Worm (Caenorhabditis elegans) whole organism, late embryonic: ENCODE data around the gene F59C12.3.

ENCODE experiments used
- C08G9.2 ChIP-seq: sonication (generic microtip); optimal IDR thresholded peaks from 2 replicates; lab custom pipeline; 2016; ENCODE audit warnings: mild to moderate bottlenecking, missing genetic modification characterization, moderate library complexity, missing compliant biosample characterization
- K09A11.1 ChIP-seq: sonication (generic microtip); optimal IDR thresholded peaks from 2 replicates; lab custom pipeline; 2017; ENCODE audit warnings: antibody characterized with exemption, mild to moderate bottlenecking, missing genetic modification characterization, missing compliant biosample characterization; ENCODE audit not compliant: insufficient read depth
- T23F11.4 ChIP-seq: fragments of 200-800 bp; sonication (Bioruptor generic); optimal IDR thresholded peaks from 2 replicates; lab custom pipeline; 2018; ENCODE audit warnings: mild to moderate bottlenecking, missing genetic modification characterization, missing compliant biosample characterization
- ceh-19 ChIP-seq: fragments of 200-800 bp; sonication (Bioruptor generic); optimal IDR thresholded peaks from 2 replicates; lab custom pipeline; 2018; ENCODE audit warnings: mild to moderate bottlenecking, missing genetic modification characterization, missing compliant biosample characterization
- ceh-22 ChIP-seq: sonication (generic microtip); optimal IDR thresholded peaks from 2 replicates; lab custom pipeline; 2017; ENCODE audit warnings: missing biosample characterization, missing genetic modification characterization
- ceh-24 ChIP-seq: sonication (generic microtip); optimal IDR thresholded peaks from 2 replicates; lab custom pipeline; 2016; ENCODE audit warnings: mild to moderate bottlenecking, missing genetic modification characterization, missing compliant biosample characterization
- ceh-31 ChIP-seq: sonication (generic microtip); optimal IDR thresholded peaks from 2 replicates; lab custom pipeline; 2016; ENCODE audit warnings: missing genetic modification characterization, missing compliant biosample characterization
- ceh-45 ChIP-seq: fragments of 200-800 bp; sonication (Bioruptor generic); IDR thresholded peaks from 2 replicates; pipeline ENCODE4 v1.3.6; 2022; ENCODE audit warnings: missing genetic modification reagents, missing genetic modification characterization, missing compliant biosample characterization
- ceh-48 ChIP-seq: sonication (generic microtip); optimal IDR thresholded peaks from 2 replicates; lab custom pipeline; 2016; ENCODE audit warnings: missing genetic modification characterization, inconsistent platforms, missing compliant biosample characterization
- ceh-6 ChIP-seq: fragments of 200-800 bp; sonication (Bioruptor generic); optimal IDR thresholded peaks from 2 replicates; lab custom pipeline; 2018; ENCODE audit warnings: mild to moderate bottlenecking, missing genetic modification characterization, missing compliant biosample characterization
- ceh-9 ChIP-seq: sonication (generic microtip); optimal IDR thresholded peaks from 2 replicates; lab custom pipeline; 2016; ENCODE audit warnings: mild to moderate bottlenecking, missing genetic modification characterization, inconsistent platforms, missing compliant biosample characterization
- che-1 ChIP-seq: sonication (generic microtip); optimal IDR thresholded peaks from 2 replicates; lab custom pipeline; 2016; ENCODE audit warnings: mild to moderate bottlenecking, missing genetic modification characterization, missing compliant biosample characterization
- dve-1 ChIP-seq: sonication (generic microtip); optimal IDR thresholded peaks from 2 replicates; lab custom pipeline; 2017; ENCODE audit warnings: antibody characterized with exemption, mild to moderate bottlenecking, missing genetic modification characterization, missing compliant biosample characterization
- elt-2 ChIP-seq: sonication (generic microtip); optimal IDR thresholded peaks from 2 replicates; lab custom pipeline; 2016; ENCODE audit warnings: missing genetic modification reagents, missing genetic modification characterization, missing compliant biosample characterization
- elt-4 ChIP-seq: sonication (generic microtip); optimal IDR thresholded peaks from 2 replicates; lab custom pipeline; 2016; ENCODE audit warnings: missing genetic modification characterization, missing compliant biosample characterization
- ets-4 ChIP-seq: sonication (generic microtip); optimal IDR thresholded peaks from 2 replicates; lab custom pipeline; 2016; ENCODE audit warnings: missing genetic modification characterization, missing compliant biosample characterization
- eyg-1 ChIP-seq: sonication (generic microtip); optimal IDR thresholded peaks from 2 replicates; lab custom pipeline; 2016; ENCODE audit warnings: missing genotype, missing genetic modification characterization, missing compliant biosample characterization
- fax-1 ChIP-seq: sonication (generic microtip); optimal IDR thresholded peaks from 2 replicates; lab custom pipeline; 2016; ENCODE audit warnings: missing genotype, missing genetic modification characterization, missing compliant biosample characterization
- fkh-10 ChIP-seq: fragments of 150-350 bp; optimal IDR thresholded peaks from 2 replicates; lab custom pipeline; 2014; ENCODE audit warnings: missing biosample characterization, missing genetic modification reagents, missing genetic modification characterization
- fkh-6 ChIP-seq: sonication (generic microtip); optimal IDR thresholded peaks from 2 replicates; lab custom pipeline; 2016; ENCODE audit warnings: missing genetic modification characterization, missing compliant biosample characterization
- gmeb-2 ChIP-seq: sonication (generic microtip); optimal IDR thresholded peaks from 2 replicates; lab custom pipeline; 2016; ENCODE audit warnings: missing genetic modification characterization, inconsistent platforms, missing compliant biosample characterization
- hlh-13 ChIP-seq: fragments of 200-800 bp; sonication (Bioruptor generic); optimal IDR thresholded peaks from 2 replicates; lab custom pipeline; 2018; ENCODE audit warnings: mild to moderate bottlenecking, missing genetic modification characterization, missing compliant biosample characterization
- hlh-15 ChIP-seq: sonication (generic microtip); optimal IDR thresholded peaks from 2 replicates; lab custom pipeline; 2016; ENCODE audit warnings: missing genetic modification characterization, missing compliant biosample characterization
- hlh-30 ChIP-seq: sonication (generic microtip); optimal IDR thresholded peaks from 2 replicates; lab custom pipeline; 2017; ENCODE audit warnings: antibody characterized with exemption, missing genetic modification characterization, missing compliant biosample characterization; ENCODE audit not compliant: insufficient read depth
- hlh-6 ChIP-seq: sonication (generic microtip); optimal IDR thresholded peaks from 2 replicates; lab custom pipeline; 2016; ENCODE audit warnings: missing genotype, missing genetic modification characterization, missing compliant biosample characterization
- hlh-8 ChIP-seq: sonication (generic microtip); optimal IDR thresholded peaks from 2 replicates; lab custom pipeline; 2016; ENCODE audit warnings: missing genotype, missing genetic modification characterization, missing compliant biosample characterization
- lim-6 ChIP-seq: sonication (generic microtip); optimal IDR thresholded peaks from 2 replicates; lab custom pipeline; 2016; ENCODE audit warnings: missing genetic modification characterization, missing compliant biosample characterization
- lin-11 ChIP-seq: fragments of 200-800 bp; sonication (Bioruptor generic); optimal IDR thresholded peaks from 2 replicates; lab custom pipeline; 2018; ENCODE audit warnings: mild to moderate bottlenecking, missing genetic modification characterization, missing compliant biosample characterization
- madf-2 ChIP-seq: sonication (generic microtip); optimal IDR thresholded peaks from 2 replicates; lab custom pipeline; 2017; ENCODE audit warnings: missing genetic modification characterization, missing compliant biosample characterization
- mec-3 ChIP-seq: sonication (generic microtip); optimal IDR thresholded peaks from 2 replicates; lab custom pipeline; 2016; ENCODE audit warnings: borderline replicate concordance, missing genetic modification characterization, missing compliant biosample characterization
- nhr-11 ChIP-seq: fragments of 150-350 bp; optimal IDR thresholded peaks from 2 replicates; lab custom pipeline; 2014; ENCODE audit warnings: missing biosample characterization, missing genetic modification characterization
- odd-2 ChIP-seq: sonication (generic microtip); optimal IDR thresholded peaks from 2 replicates; lab custom pipeline; 2017; ENCODE audit warnings: antibody characterized with exemption, mild to moderate bottlenecking, missing genetic modification characterization, missing compliant biosample characterization
- pag-3 ChIP-seq: sonication (generic microtip); optimal IDR thresholded peaks from 2 replicates; lab custom pipeline; 2016; ENCODE audit warnings: missing compliant biosample characterization, missing genetic modification characterization, borderline replicate concordance
- pat-9 ChIP-seq: fragments of 200-800 bp; sonication (Bioruptor generic); optimal IDR thresholded peaks from 2 replicates; lab custom pipeline; 2018; ENCODE audit warnings: mild to moderate bottlenecking, missing genetic modification characterization, moderate library complexity, missing compliant biosample characterization
- pha-2 ChIP-seq: sonication (generic microtip); optimal IDR thresholded peaks from 2 replicates; lab custom pipeline; 2017; ENCODE audit warnings: mild to moderate bottlenecking, missing genetic modification characterization, missing compliant biosample characterization
- pha-4 ChIP-seq: fragments of 150-350 bp; optimal IDR thresholded peaks from 2 replicates; lab custom pipeline; 2018; ENCODE audit warnings: missing biosample characterization, missing genetic modification reagents, missing genetic modification characterization
- pqm-1 ChIP-seq: sonication (generic microtip); optimal IDR thresholded peaks from 2 replicates; lab custom pipeline; 2016; ENCODE audit warnings: missing genetic modification characterization, missing compliant biosample characterization
- ref-2 ChIP-seq: sonication (generic microtip); optimal IDR thresholded peaks from 2 replicates; lab custom pipeline; 2016; ENCODE audit warnings: missing genetic modification characterization, missing compliant biosample characterization
- rnt-1 ChIP-seq: sonication (generic microtip); optimal IDR thresholded peaks from 2 replicates; lab custom pipeline; 2016; ENCODE audit warnings: missing genetic modification characterization, missing compliant biosample characterization
- sdc-2 ChIP-seq: sonication (generic microtip); optimal IDR thresholded peaks from 2 replicates; lab custom pipeline; 2016; ENCODE audit warnings: missing genotype, missing genetic modification characterization, missing compliant biosample characterization
- sox-2 ChIP-seq: fragments of 200-800 bp; sonication (Bioruptor generic); IDR thresholded peaks from 2 replicates; pipeline ENCODE4 v1.3.6; 2022; ENCODE audit warnings: missing genetic modification reagents, missing genetic modification characterization, missing compliant biosample characterization
- sox-4 ChIP-seq: sonication (generic microtip); optimal IDR thresholded peaks from 2 replicates; lab custom pipeline; 2017; ENCODE audit warnings: mild to moderate bottlenecking, missing genetic modification characterization, inconsistent platforms, missing compliant biosample characterization
- syd-9 ChIP-seq: sonication (generic microtip); optimal IDR thresholded peaks from 2 replicates; lab custom pipeline; 2016; ENCODE audit warnings: mild to moderate bottlenecking, missing genetic modification characterization, moderate library complexity, missing compliant biosample characterization
- tbx-2 ChIP-seq: sonication (generic microtip); optimal IDR thresholded peaks from 2 replicates; lab custom pipeline; 2016; ENCODE audit warnings: missing genetic modification characterization, missing compliant biosample characterization
- tbx-7 ChIP-seq: sonication (generic microtip); optimal IDR thresholded peaks from 2 replicates; lab custom pipeline; 2016; ENCODE audit warnings: missing genotype, missing genetic modification characterization, missing compliant biosample characterization
- ttx-3 ChIP-seq: sonication (generic microtip); optimal IDR thresholded peaks from 2 replicates; lab custom pipeline; 2016; ENCODE audit warnings: missing genetic modification reagents, missing genetic modification characterization, missing compliant biosample characterization
- unc-3 ChIP-seq, 2 experiments: fragments of 200-800 bp in 1 of 2; sonication (Bioruptor generic) in 1 of 2; sonication (generic microtip) in 1 of 2; conservative IDR thresholded peaks in 1 of 2; optimal IDR thresholded peaks in 1 of 2; 2 replicates each; pipeline versions ENCODE4 v1.3.6 to Lab custom; 2016 to 2022; ENCODE audit warnings: missing compliant biosample characterization in 2 of 2, missing genetic modification characterization in 2 of 2, missing genetic modification reagents in 1 of 2
- unc-42 ChIP-seq: sonication (generic microtip); optimal IDR thresholded peaks from 2 replicates; lab custom pipeline; 2016; ENCODE audit warnings: missing genotype, missing genetic modification characterization, missing compliant biosample characterization
- unc-55 ChIP-seq: sonication (generic microtip); optimal IDR thresholded peaks from 2 replicates; lab custom pipeline; 2017; ENCODE audit warnings: missing biosample characterization, missing genetic modification reagents, missing genetic modification characterization
- zip-5 ChIP-seq: sonication (generic microtip); optimal IDR thresholded peaks from 2 replicates; lab custom pipeline; 2016; ENCODE audit warnings: missing genetic modification characterization, missing compliant biosample characterization
- ztf-16 ChIP-seq: sonication (generic microtip); optimal IDR thresholded peaks from 2 replicates; lab custom pipeline; 2017; ENCODE audit warnings: missing genetic modification characterization, missing compliant biosample characterization

Gene F59C12.3

ce11 chrX:16612293-16612946 lies 3.1 kb upstream of the F59C12.3 start:
- TF ChIP-seq rnt-1 (tag; lab: Kevin White, UChicago) (peak; percentile 100), K09A11.1 (tag; lab: Kevin White, UChicago) (no peak), ceh-6 (GFP tag; lab: Kevin White, UChicago) (peak; percentile 61), pha-4 (no peak), ttx-3 (tag; lab: Kevin White, UChicago) (no peak), fkh-6 (tag; lab: Kevin White, UChicago) (peak; percentile 58), unc-3 (GFP tag; conservative IDR thresholded peaks at IDR 0.05; lab: Robert Waterston, UW) (no peak), unc-3 (tag; optimal IDR thresholded peaks at IDR 0.05; lab: Kevin White, UChicago) (peak; percentile 48), unc-42 (tag; lab: Kevin White, UChicago) (peak; percentile 88), hlh-6 (tag; lab: Kevin White, UChicago) (peak; percentile 77), pqm-1 (tag; lab: Kevin White, UChicago) (peak; percentile 79), pag-3 (tag; lab: Kevin White, UChicago) (peak; percentile 50), ceh-9 (no peak), eyg-1 (tag; lab: Kevin White, UChicago) (peak; percentile 62), ceh-22 (tag; lab: Kevin White, UChicago) (peak; percentile 94), tbx-7 (tag; lab: Kevin White, UChicago) (peak; percentile 30), elt-4 (tag; lab: Kevin White, UChicago) (no peak), pat-9 (tag; lab: Kevin White, UChicago) (peak; percentile 35), odd-2 (tag; lab: Kevin White, UChicago) (no peak), ets-4 (tag; lab: Kevin White, UChicago) (peak; percentile 63), ceh-19 (GFP tag; lab: Kevin White, UChicago) (peak; percentile 51), madf-2 (tag; lab: Kevin White, UChicago) (peak; percentile 78), sox-4 (tag; lab: Kevin White, UChicago) (peak; percentile 24), zip-5 (tag; lab: Kevin White, UChicago) (no peak), ceh-48 (tag; lab: Kevin White, UChicago) (peak; percentile 86), elt-2 (tag; lab: Kevin White, UChicago) (peak; percentile 73), hlh-30 (tag; lab: Kevin White, UChicago) (peak; percentile 95), che-1 (tag; lab: Kevin White, UChicago) (peak; percentile 23), tbx-2 (tag; lab: Kevin White, UChicago) (peak; percentile 93), fax-1 (peak; percentile 73), unc-55 (GFP tag; lab: Kevin White, UChicago) (peak; percentile 86), gmeb-2 (tag; lab: Kevin White, UChicago) (no peak), dve-1 (tag; lab: Kevin White, UChicago) (peak; percentile 86), hlh-8 (peak; percentile 49), pha-2 (no peak), nhr-11 (no peak), C08G9.2 (tag; lab: Kevin White, UChicago) (peak; percentile 62), lim-6 (no peak), ref-2 (peak; percentile 98), ceh-24 (no peak), ceh-45 (GFP tag; lab: Robert Waterston, UW) (no peak), sdc-2 (tag; lab: Kevin White, UChicago) (peak; percentile 91), hlh-15 (tag; lab: Kevin White, UChicago) (no peak), mec-3 (tag; lab: Kevin White, UChicago) (no peak), lin-11 (tag; lab: Kevin White, UChicago) (no peak), fkh-10 (GFP tag; lab: Kevin White, UChicago) (peak; percentile 71), hlh-13 (GFP tag; lab: Kevin White, UChicago) (no peak), ztf-16 (tag; lab: Kevin White, UChicago) (peak; percentile 44), sox-2 (GFP tag; lab: Robert Waterston, UW) (no peak; the same call in 1 of the 2 replicates), ceh-31 (peak; percentile 96), T23F11.4 (GFP tag; lab: Kevin White, UChicago) (peak; percentile 81), syd-9 (peak; percentile 80)
